Fruit fly (Drosophila melanogaster) whole organism, embryonic: Measurements from ENCODE around the gene CG6153.

Source experiments
- CG1024 ChIP-seq: fragments of 200-800 bp; sonication (Bioruptor generic); IDR thresholded peaks from 2 replicates; pipeline ENCODE4 v1.3.6; 2022; ENCODE audit warnings: missing biosample characterization, missing genetic modification characterization
- CG13123 ChIP-seq: fragments of 200-800 bp; sonication (Bioruptor generic); optimal IDR thresholded peaks from 2 replicates; lab custom pipeline; 2016; ENCODE audit warnings: missing biosample characterization, missing genetic modification characterization
- CG15011 ChIP-seq: fragments of 200-800 bp; sonication (Bioruptor generic); optimal IDR thresholded peaks from 3 replicates; lab custom pipeline; 2018; ENCODE audit warnings: missing biosample characterization, mild to moderate bottlenecking, missing genetic modification characterization
- CG16779 ChIP-seq: fragments of 200-800 bp; sonication (Bioruptor generic); IDR thresholded peaks from 2 replicates; pipeline ENCODE4 v1.3.6; 2022; ENCODE audit warnings: missing biosample characterization, missing genetic modification characterization
- CG3838 ChIP-seq: fragments of 200-800 bp; sonication (Bioruptor generic); optimal IDR thresholded peaks from 3 replicates; lab custom pipeline; 2016; ENCODE audit warnings: missing biosample characterization, missing genetic modification characterization
- Dll ChIP-seq: fragments of 200-800 bp; sonication (Bioruptor generic); IDR thresholded peaks from 4 replicates; pipeline ENCODE4 v1.3.6; 2022; ENCODE audit warnings: missing biosample characterization, missing genetic modification characterization; ENCODE audit not compliant: partially characterized antibody
- Dref ChIP-seq: fragments of 200-800 bp; sonication (Bioruptor generic); IDR thresholded peaks from 2 replicates; pipeline ENCODE4 v1.3.6; 2022; ENCODE audit warnings: missing biosample characterization, missing genetic modification characterization
- Eip74EF ChIP-seq, 2 experiments: fragments of 200-800 bp in 1 of 2; fragments of >200 bp in 1 of 2; sonication (Bioruptor generic) in 1 of 2; optimal IDR thresholded peaks; 2 replicates each; lab custom pipeline; 2017 to 2019; ENCODE audit warnings: missing biosample characterization in 2 of 2, missing genetic modification characterization in 2 of 2, mild to moderate bottlenecking in 1 of 2, moderate library complexity in 1 of 2
- cwo ChIP-seq: fragments of 200-800 bp; sonication (Bioruptor generic); optimal IDR thresholded peaks from 3 replicates; lab custom pipeline; 2017; ENCODE audit warnings: missing biosample characterization, missing genetic modification characterization, mild to moderate bottlenecking, moderate library complexity, missing genetic modification reagents
- fd3F ChIP-seq: fragments of 200-800 bp; sonication (Bioruptor generic); optimal IDR thresholded peaks from 2 replicates; lab custom pipeline; 2018; ENCODE audit warnings: missing biosample characterization, mild to moderate bottlenecking, missing genetic modification characterization, moderate library complexity
- salm ChIP-seq: fragments of 200-800 bp; sonication (Bioruptor generic); optimal IDR thresholded peaks from 2 replicates; lab custom pipeline; 2018; ENCODE audit warnings: missing biosample characterization, mild to moderate bottlenecking, missing genetic modification characterization
- trh ChIP-seq: fragments of 200-800 bp; sonication (Bioruptor generic); optimal IDR thresholded peaks from 2 replicates; lab custom pipeline; 2016; ENCODE audit warnings: missing biosample characterization, missing genetic modification characterization

- TF ChIP-seq cwo (GFP tag; lab: Kevin White, UChicago), result no peak
- TF ChIP-seq CG15011, result no peak
- TF ChIP-seq Dll (GFP tag; lab: Robert Waterston, UW), result no peak
- TF ChIP-seq trh, result no peak
- TF ChIP-seq CG13123 (GFP tag; lab: Kevin White, UChicago), result no peak
- TF ChIP-seq CG3838 (GFP tag; lab: Kevin White, UChicago), result no peak
- no peak for TF ChIP-seq Dref
- no peak for TF ChIP-seq CG16779 (GFP tag; lab: Robert Waterston, UW)
- TF ChIP-seq Eip74EF (GFP tag; optimal IDR thresholded peaks at IDR 0.05; lab: Kevin White, UChicago), result no peak
- TF ChIP-seq CG1024 (GFP tag; lab: Robert Waterston, UW), result no peak
- TF ChIP-seq salm (tag; lab: Kevin White, UChicago), result no peak
- TF ChIP-seq fd3F (GFP tag; lab: Kevin White, UChicago), result no peak
Observed at dm6 chr2L:12712852-12713251, 20.1 kb downstream of the CG6153 start, which contains the start of gene CG5787.
